Worm (Caenorhabditis elegans) whole organism, midembryonic: ENCODE data around the gene C14C6.6.

Experiments
- klf-2 ChIP-seq: fragments of 200-800 bp; sonication (Bioruptor generic); conservative IDR thresholded peaks from 2 replicates; pipeline ENCODE4 v1.3.6; 2022; ENCODE audit warnings: missing genetic modification reagents, missing genetic modification characterization, missing compliant biosample characterization
- ztf-23 ChIP-seq: fragments of 200-800 bp; sonication (Bioruptor generic); IDR thresholded peaks from 2 replicates; pipeline ENCODE4 v1.3.6; 2022; ENCODE audit warnings: missing genetic modification reagents, missing genetic modification characterization, missing compliant biosample characterization

- no peak for TF ChIP-seq ztf-23 (GFP tag; lab: Robert Waterston, UW)
- TF ChIP-seq klf-2 = no peak
Observed at ce11 chrV:556055-556454, 8.2 kb upstream of the C14C6.6 start, which contains the start of gene srx-8.
